Worm (Caenorhabditis elegans): ENCODE results near the gene irld-60.

Gene irld-60

DNA sequence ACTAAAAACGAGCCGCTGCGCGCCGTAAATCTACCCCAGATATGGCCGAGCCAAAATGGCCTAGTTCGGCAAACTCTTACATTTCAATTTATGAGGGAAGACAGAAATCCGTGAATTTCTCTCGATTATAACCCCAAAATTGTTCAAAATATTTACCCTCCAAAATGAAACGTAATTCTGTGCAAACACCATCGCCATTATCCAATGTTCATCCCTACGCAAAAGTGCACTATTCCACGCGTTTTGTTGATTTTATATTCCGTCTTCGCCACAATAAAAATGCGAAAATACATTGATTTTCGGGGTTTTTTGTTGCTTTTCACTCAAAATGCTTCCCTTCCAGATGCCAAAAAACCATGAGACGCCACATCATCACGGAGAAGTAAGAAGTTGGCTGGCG is 39.5 kb downstream of the irld-60 start, which contains the start of gene hut-1 (continued):
- TF ChIP-seq ZK546.5 (tag; optimal IDR thresholded peaks at IDR 0.05) (no peak), unc-39 (tag; optimal IDR thresholded peaks at IDR 0.05) (no peak), blmp-1 (tag; optimal IDR thresholded peaks at IDR 0.05; ENCODE audit: insufficient read depth) (no peak), nhr-12 (tag; optimal IDR thresholded peaks at IDR 0.05) (no peak), R02D3.7 (tag; optimal IDR thresholded peaks at IDR 0.05) (no peak), unc-62 (GFP tag; optimal IDR thresholded peaks at IDR 0.05) (no peak)

ce11 chrIII:12703237-12703636 is 47.5 kb downstream of the irld-60 start:
- TF ChIP-seq nhr-12 (tag; optimal IDR thresholded peaks at IDR 0.05), result no peak
- no peak for TF ChIP-seq ztf-1 (GFP tag; conservative IDR thresholded peaks at IDR 0.05)
- TF ChIP-seq nhr-21 (tag; optimal IDR thresholded peaks at IDR 0.05), result no peak
- TF ChIP-seq peb-1 (tag; optimal IDR thresholded peaks at IDR 0.05), result no peak
- TF ChIP-seq mab-5 (tag; optimal IDR thresholded peaks at IDR 0.05), result no peak
- no peak for TF ChIP-seq egl-27 (tag; optimal IDR thresholded peaks at IDR 0.05)
- no peak for TF ChIP-seq sma-9 (GFP tag; optimal IDR thresholded peaks at IDR 0.05)
- TF ChIP-seq sma-9 (tag; optimal IDR thresholded peaks at IDR 0.05), result no peak
- no peak for TF ChIP-seq sma-3 (GFP tag; optimal IDR thresholded peaks at IDR 0.05)
- TF ChIP-seq Y55F3AM.14 (GFP tag; optimal IDR thresholded peaks at IDR 0.05), result no peak
- TF ChIP-seq lin-39 (tag; optimal IDR thresholded peaks at IDR 0.05), result no peak
- TF ChIP-seq crh-2 (tag; optimal IDR thresholded peaks at IDR 0.05), result no peak

ce11 chrIII:12702375-12702774 is 48.4 kb downstream of the irld-60 start:
- TF ChIP-seq ztf-11 (tag; optimal IDR thresholded peaks at IDR 0.05) (no peak), nhr-11 (tag; optimal IDR thresholded peaks at IDR 0.05) (no peak), peb-1 (tag; optimal IDR thresholded peaks at IDR 0.05) (no peak), elt-1 (tag; optimal IDR thresholded peaks at IDR 0.05) (no peak), egl-27 (tag; optimal IDR thresholded peaks at IDR 0.05) (no peak), ama-1 (optimal IDR thresholded peaks at IDR 0.05) (no peak), sem-4 (tag; optimal IDR thresholded peaks at IDR 0.05) (no peak), zag-1 (tag; optimal IDR thresholded peaks at IDR 0.05) (no peak)

DNA sequence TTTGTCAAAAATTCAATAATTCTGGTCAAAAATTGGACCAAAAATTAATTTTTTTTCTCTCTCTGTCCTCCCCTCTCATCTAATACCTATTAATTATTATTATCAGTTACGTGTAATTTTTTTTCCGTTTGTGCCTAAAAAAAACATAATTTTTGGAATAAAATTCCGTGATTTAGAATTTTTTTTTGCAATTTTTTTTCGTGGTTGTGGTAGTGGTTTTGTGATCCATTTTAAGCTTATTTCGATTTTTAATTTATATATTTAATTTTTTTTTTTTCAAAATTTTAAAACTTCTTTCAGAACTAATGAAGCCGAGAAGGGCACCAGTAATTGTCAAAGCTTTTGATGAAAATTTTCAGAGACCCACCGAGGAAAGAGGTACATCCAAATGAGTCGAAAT is 51.5 kb downstream of the irld-60 start, which contains the start of gene sas-1:
sas-1 (plus strand) TSS at position 301 of the 400 bp plus-strand sequence.
- TF ChIP-seq peb-1 (tag; optimal IDR thresholded peaks at IDR 0.05) (no peak), sma-3 (GFP tag; optimal IDR thresholded peaks at IDR 0.05) (no peak), nhr-77 (tag; optimal IDR thresholded peaks at IDR 0.05) (no peak), ztf-11 (tag; optimal IDR thresholded peaks at IDR 0.05) (no peak), crh-2 (tag; optimal IDR thresholded peaks at IDR 0.05) (no peak), ztf-1 (GFP tag; conservative IDR thresholded peaks at IDR 0.05) (no peak), nhr-237 (tag; optimal IDR thresholded peaks at IDR 0.05) (no peak), sem-4 (tag; optimal IDR thresholded peaks at IDR 0.05) (no peak), skn-1 (tag; optimal IDR thresholded peaks at IDR 0.05) (no peak), lin-13 (GFP tag; optimal IDR thresholded peaks at IDR 0.05) (no peak), egl-27 (tag; optimal IDR thresholded peaks at IDR 0.05) (no peak), fos-1 (tag; optimal IDR thresholded peaks at IDR 0.05) (no peak), ceh-16 (tag; optimal IDR thresholded peaks at IDR 0.05) (no peak), unc-62 (GFP tag; optimal IDR thresholded peaks at IDR 0.05) (no peak), unc-55 (GFP tag; optimal IDR thresholded peaks at IDR 0.05) (no peak)

All from whole organism, L2 larva.